Worm (Caenorhabditis elegans) whole organism, L4/young adult: ENCODE measurements around the gene Y39A1A.22.

Experiments
- W03F9.2 ChIP-seq: fragments of 150-350 bp; optimal IDR thresholded peaks from 2 replicates; lab custom pipeline; 2014; ENCODE audit warnings: missing biosample characterization, missing genetic modification characterization
- dao-5 ChIP-seq: sonication (generic microtip); optimal IDR thresholded peaks from 2 replicates; lab custom pipeline; 2016; ENCODE audit warnings: missing genotype, missing genetic modification characterization, moderate library complexity, missing compliant biosample characterization
- him-1 ChIP-seq: sonication (generic microtip); optimal IDR thresholded peaks from 2 replicates; lab custom pipeline; 2016; ENCODE audit warnings: missing genotype, missing genetic modification reagents, missing genetic modification characterization, missing compliant biosample characterization

ce11 chrIII:10720170-10720569 is 13.3 kb upstream of the Y39A1A.22 start:
- TF ChIP-seq W03F9.2 = peak; percentile 17
- peak; percentile 20 for TF ChIP-seq him-1 (tag; lab: Kevin White, UChicago)
- no peak for TF ChIP-seq dao-5
